Fruit fly (Drosophila melanogaster) S2 (cell line): ENCODE results near the gene Spg7.

Source experiments
- CG8478 ChIP-seq: fragments of >200 bp; optimal IDR thresholded peaks from 2 replicates; lab custom pipeline; 2018
- CTCF ChIP-seq, 2 experiments: fragments of >200 bp; optimal IDR thresholded peaks; 2 replicates each; lab custom pipeline; 2018

The Spg7 gene

dm6 chrX:2707377-2708090 is 9.5 kb upstream of the Spg7 start, which contains the start of gene CG2680:
Gene CG2680, minus strand, starts transcription at chrX:2707427.
- TF ChIP-seq CG8478 (lab: Kevin White, UChicago) (no peak), CTCF (optimal IDR thresholded peaks at IDR 0.05; lab: Kevin White, UChicago) (no peak)

DNA sequence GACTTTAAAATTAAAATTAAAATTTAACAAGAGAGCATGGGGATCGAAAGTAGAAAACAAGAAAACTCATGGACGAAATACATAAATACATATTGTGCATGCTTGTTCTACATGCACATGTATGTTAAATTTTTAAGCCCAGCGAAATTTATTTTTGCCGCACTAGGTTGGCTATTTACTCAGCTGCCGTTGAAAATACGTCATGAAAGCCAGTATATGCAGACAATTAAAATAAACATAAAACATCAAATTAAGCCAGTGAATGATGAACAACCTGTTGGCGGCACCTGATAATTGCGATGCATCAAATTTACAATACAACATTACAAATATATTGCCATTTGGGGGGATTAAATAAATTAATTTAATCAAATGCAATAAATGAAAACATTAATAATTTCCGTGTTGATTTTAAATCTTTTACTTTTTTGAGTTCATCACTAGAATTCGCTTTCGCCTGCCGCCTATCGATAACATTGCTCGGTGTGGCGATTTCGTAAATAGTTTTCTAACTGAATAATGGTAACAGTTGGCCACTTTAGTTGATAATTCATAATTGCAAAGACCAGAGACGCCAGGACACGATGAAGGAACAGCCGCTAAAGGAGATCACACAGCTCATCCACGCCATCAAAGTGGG is 6.2 kb upstream of the Spg7 start, which contains the start of gene eIF2Bbeta:
Gene eIF2Bbeta, plus strand, starts transcription at position 438 of the 640 bp plus-strand sequence.
- TF ChIP-seq CG8478 (lab: Kevin White, UChicago) = no peak
- no peak for TF ChIP-seq CTCF (optimal IDR thresholded peaks at IDR 0.05; lab: Kevin White, UChicago)

DNA sequence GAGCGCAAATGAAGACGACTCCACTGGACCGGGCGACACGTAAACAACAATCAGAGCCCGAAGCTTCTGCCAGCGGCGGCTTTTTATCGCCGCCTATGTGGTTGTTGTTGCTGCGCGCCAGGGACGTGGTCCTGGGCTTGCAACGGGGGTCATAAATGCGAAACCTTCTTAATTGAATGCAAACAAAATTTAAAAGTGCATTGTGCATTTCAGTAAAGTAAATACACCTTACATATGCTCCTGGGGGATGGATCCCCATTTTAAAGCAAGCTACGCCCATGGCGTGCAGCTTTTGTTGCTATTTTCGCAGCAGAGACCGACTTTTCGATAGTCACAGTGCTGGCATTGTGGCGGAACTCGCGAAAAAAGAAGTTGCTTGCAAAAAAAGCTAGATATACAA is 5.7 kb upstream of the Spg7 start, which contains the start of gene Ugalt:
Gene Ugalt, minus strand, starts transcription at position 160 of the 400 bp plus-strand sequence.
- no peak for TF ChIP-seq CTCF (optimal IDR thresholded peaks at IDR 0.05; lab: Kevin White, UChicago)
- TF ChIP-seq CG8478 (lab: Kevin White, UChicago) = no peak

DNA sequence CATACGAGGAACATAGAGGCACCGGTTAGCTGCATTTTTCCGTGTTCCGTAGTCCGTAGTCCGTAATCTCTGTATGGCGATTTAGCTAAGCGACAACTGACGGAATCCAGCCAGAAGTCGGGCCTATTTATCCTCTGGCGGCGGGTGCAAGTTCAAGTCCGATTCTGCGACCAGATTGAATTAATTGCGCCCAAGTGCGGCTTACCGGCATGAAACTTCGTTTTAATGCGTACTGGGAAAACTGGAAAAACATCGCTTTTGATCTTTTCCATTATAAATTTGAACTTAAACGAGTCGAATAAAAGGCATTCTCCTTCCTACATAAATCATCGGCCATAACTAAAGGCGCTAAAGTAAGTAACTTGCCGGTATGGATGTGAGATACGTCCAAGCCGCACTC is 4.2 kb downstream of the Spg7 start, which contains the start of gene dyw:
Gene dyw, minus strand, starts transcription at position 101 of the 400 bp plus-strand sequence.
- no peak for TF ChIP-seq CTCF (optimal IDR thresholded peaks at IDR 0.05; lab: Kevin White, UChicago)
- no peak for TF ChIP-seq CG8478 (lab: Kevin White, UChicago)

DNA sequence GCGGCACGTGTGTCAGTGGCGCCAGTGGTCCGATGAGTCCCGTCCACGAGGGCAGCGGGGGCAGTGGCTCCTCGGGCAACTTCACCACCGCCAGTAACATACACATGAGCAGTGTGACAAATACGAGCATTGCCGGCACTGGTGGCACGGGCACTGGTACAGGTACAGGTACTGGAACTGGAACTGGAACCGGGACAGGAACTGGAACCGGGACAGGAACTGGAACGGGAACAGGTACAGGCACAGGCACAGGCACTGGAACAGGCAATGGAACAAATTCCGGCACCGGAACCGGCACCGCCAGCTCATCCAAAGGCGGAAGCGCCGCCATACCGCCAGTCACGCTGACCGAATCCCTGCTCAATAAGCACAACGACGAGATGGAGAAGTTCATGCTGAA is 7.6 kb downstream of the Spg7 start:
- TF ChIP-seq CG8478 (lab: Kevin White, UChicago) (no peak), CTCF (optimal IDR thresholded peaks at IDR 0.05; lab: Kevin White, UChicago) (no peak)

DNA sequence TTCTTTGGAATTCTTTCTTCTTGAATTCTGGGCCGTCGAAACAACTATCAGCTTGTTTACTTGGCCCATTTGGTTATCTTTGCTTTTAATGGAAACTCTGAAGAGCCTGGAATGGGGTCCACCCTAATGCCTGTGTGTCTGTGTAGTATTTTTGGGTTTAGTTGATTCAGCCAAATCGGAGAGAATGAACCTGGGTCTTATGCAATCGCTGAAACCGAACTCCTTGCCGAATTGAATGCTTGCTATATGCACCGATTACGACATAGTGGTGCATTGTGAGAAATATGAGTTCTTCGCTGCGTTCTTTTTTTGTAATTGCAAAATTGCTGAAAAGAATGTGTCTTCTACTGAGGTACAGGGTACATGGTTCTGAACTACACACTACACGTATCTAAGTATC is 11.1 kb downstream of the Spg7 start:
- TF ChIP-seq CG8478 (lab: Kevin White, UChicago) = no peak
- no peak for TF ChIP-seq CTCF (optimal IDR thresholded peaks at IDR 0.05; lab: Kevin White, UChicago)

- TF ChIP-seq CTCF (optimal IDR thresholded peaks at IDR 0.05; lab: Kevin White, UChicago) (no peak), CG8478 (lab: Kevin White, UChicago) (no peak)
Observed at dm6 chrX:2685580-2685979, 12.4 kb downstream of the Spg7 start, which contains the start of gene per. Gene per, plus strand, starts transcription at chrX:2685580.

DNA sequence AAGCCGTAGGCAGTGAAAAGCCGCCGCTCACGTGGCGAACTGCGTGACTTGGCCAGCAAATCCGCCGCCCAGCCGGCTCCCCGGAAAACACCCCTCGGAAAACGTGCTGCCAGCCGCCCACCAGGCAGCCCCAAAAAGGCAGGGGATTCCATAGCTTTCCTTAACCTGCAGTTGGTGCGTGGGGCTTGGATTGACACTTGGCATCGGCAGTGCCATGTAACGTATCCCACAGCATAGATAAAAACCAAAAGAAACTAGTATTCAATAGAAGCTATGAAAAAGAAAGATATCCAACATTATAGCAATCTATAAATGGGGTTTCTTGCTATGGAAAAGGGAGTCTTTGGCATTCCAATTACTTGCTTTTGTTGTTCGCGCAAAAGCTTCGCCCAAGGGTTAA is 13.0 kb downstream of the Spg7 start:
- no peak for TF ChIP-seq CG8478 (lab: Kevin White, UChicago)
- TF ChIP-seq CTCF (optimal IDR thresholded peaks at IDR 0.05; lab: Kevin White, UChicago) = no peak

DNA sequence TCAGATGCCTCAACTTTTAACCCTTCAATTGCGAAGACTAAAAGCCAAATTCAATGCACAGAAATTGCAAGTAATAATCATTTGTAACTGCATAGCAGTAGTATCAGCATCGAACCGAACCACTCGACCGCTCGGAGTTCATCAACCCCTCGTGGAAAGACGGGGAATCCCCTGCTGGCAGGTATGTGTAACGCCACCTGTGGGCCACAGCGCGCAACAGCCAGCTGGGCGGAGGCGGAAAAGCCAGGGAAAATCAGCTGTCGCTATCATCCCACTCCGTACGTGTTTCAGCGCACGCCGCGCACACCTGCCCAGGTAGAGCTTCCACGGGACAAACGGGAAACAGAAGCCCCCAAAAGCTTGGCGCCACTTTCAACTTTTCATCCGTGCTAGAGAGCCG is 13.6 kb downstream of the Spg7 start:
- TF ChIP-seq CTCF (optimal IDR thresholded peaks at IDR 0.05; lab: Kevin White, UChicago) (peak; percentile 78 to 86), CG8478 (lab: Kevin White, UChicago) (no peak)

DNA sequence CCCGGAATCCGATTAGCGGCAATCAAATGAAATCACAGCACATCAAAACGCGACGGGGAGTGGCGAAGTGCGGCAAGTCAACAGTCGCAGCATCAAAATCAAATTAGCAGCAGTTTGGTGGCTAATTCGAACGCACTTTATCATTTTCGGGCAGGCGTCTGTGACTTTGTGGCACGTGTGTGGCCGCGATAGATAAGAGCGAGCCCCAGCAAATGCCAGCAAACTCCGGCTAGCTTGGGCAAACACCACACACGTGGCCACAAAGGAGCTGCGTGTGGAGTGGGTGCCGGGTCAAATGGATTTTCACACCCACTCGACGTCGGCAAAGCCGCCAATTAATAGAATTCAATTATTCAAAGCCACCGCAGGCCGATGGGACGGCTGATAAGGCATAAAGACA is 14.1 kb downstream of the Spg7 start:
- TF ChIP-seq CG8478 (lab: Kevin White, UChicago) (no peak), CTCF (optimal IDR thresholded peaks at IDR 0.05; lab: Kevin White, UChicago) (no peak)

DNA sequence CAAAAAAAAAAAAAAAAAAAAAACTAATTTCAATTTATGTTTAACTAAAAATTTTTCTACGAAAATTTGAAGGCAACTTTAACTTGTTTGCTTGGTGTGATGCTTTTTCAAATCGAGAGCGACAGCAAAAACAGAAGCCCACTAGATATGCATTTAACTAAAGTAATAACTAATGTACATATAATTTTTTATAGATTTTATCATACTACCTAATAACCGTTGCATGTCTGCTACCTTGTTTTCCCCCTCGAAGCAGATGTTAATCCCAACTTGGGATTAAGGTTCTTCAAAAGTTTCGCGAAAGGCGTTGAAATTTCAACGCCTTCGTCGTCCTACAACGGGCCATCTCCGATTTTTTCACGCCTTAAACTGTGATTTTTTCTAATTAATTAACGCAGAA is 15.2 kb downstream of the Spg7 start, which contains the start of gene CG2652:
Gene CG2652, minus strand, starts transcription at position 101 of the 400 bp plus-strand sequence.
- TF ChIP-seq CG8478 (lab: Kevin White, UChicago) = no peak
- TF ChIP-seq CTCF (optimal IDR thresholded peaks at IDR 0.05; lab: Kevin White, UChicago) = no peak

DNA sequence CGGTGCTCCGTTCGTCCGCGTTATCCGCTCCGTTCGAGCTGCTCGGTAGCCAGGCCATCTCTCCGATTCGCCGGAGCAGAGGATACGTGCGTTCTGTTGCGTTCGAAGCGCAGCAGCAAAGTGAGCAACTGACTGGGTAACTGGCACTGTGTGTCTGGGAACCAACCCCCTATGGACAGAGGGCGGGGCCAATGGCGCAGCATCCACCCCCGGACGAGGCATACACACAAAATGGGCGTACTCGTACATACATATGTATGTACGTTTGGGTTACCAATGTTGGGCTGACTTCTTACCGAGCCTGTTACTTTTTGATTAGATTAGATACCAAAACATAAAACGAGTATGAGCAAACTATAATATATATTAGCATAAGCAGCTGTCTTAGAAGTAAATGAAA is 16.4 kb downstream of the Spg7 start, which contains the start of gene HLH3B:
Gene HLH3B, minus strand, starts transcription at position 123 of the 400 bp plus-strand sequence.
- no peak for TF ChIP-seq CG8478 (lab: Kevin White, UChicago)
- no peak for TF ChIP-seq CTCF (optimal IDR thresholded peaks at IDR 0.05; lab: Kevin White, UChicago)

DNA sequence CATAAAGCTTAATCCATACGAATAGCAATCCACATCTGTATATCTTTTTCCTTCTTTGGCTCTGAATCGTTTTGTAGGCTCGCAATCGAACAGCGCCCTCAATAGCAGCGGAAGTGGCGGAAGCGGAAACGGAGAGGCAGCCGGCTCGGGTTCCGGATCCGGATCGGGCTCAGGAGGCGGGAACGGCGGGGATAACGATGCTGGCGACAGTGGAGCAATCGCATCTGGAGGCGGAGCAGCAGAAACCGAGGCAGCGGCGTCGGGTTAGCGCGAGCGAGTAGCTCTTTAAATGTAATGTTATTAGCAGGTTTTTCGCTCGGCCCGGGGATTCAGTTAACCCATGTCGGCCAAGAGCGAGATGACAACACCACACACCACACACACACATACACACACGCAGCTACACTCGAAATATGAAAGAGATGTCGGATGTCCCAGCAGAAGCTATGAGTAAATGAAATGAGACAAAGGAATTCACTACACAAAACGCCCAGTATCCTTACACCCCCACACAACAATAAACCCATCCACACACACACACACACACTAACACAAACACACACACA is 20.9 kb downstream of the Spg7 start:
- TF ChIP-seq CTCF (optimal IDR thresholded peaks at IDR 0.05; lab: Kevin White, UChicago) = no peak
- no peak for TF ChIP-seq CG8478 (lab: Kevin White, UChicago)

DNA sequence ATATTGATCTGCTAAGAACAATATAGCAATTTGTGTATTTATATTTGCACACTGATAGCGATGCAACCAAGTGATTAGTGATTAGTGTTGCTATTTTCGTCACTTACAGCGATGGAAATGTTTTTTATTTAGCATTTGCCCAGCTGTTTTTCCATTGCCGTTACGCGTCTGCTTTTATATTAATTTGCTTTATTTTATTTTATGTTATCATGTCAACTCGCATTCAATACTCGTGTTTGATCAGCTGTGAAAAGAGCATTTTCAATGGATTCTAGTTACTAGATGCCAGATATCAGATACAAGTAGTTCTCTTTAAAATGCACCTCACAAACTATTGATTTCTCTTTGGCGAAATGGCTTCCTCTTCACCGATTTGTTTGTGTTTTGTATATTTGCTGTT is 34.6 kb downstream of the Spg7 start:
- TF ChIP-seq CG8478 (lab: Kevin White, UChicago) = no peak
- no peak for TF ChIP-seq CTCF (optimal IDR thresholded peaks at IDR 0.05; lab: Kevin White, UChicago)
